Fruit fly (Drosophila melanogaster): ENCODE measurements around the gene AdamTS-B.

The AdamTS-B gene

dm6 chrX:5679079-5679932, 19.1 kb upstream of the AdamTS-B start (continued):
- TF ChIP-seq ara (GFP tag; IDR thresholded peaks at IDR 0.05), result 0 out of 2 replicates have a peak, but pooled peaks have one; percentile 46
- peak; percentile 43 for TF ChIP-seq CG6813 (GFP tag; optimal IDR thresholded peaks at IDR 0.05)
- TF ChIP-seq bowl (GFP tag; IDR thresholded peaks at IDR 0.05), result no peak
- no peak for TF ChIP-seq chinmo (GFP tag; IDR thresholded peaks at IDR 0.05; ENCODE audit: partially characterized antibody)
- no peak for TF ChIP-seq CG12299 (tag; optimal IDR thresholded peaks at IDR 0.05)
- TF ChIP-seq CG4282 (GFP tag; optimal IDR thresholded peaks at IDR 0.05), result no peak
- peak; percentile 38; the same call in 1 of the 2 replicates for TF ChIP-seq HLH3B (GFP tag; IDR thresholded peaks at IDR 0.05)
- TF ChIP-seq CG11696 (GFP tag; IDR thresholded peaks at IDR 0.05), result no peak
- peak; percentile 17 for TF ChIP-seq lilli (GFP tag; optimal IDR thresholded peaks at IDR 0.05)
- no peak for TF ChIP-seq pita (GFP tag; optimal IDR thresholded peaks at IDR 0.05)
- TF ChIP-seq CoRest (tag; optimal IDR thresholded peaks at IDR 0.05), result peak; percentile 31
- TF ChIP-seq CG10147 (GFP tag; optimal IDR thresholded peaks at IDR 0.05), result no peak
- TF ChIP-seq ttk (GFP tag; IDR thresholded peaks at IDR 0.05), result 0 out of 2 replicates have a peak, but pooled peaks have one; percentile 40
- TF ChIP-seq amos (GFP tag; IDR thresholded peaks at IDR 0.05; ENCODE audit: partially characterized antibody), result no peak
- no peak for TF ChIP-seq zen2 (GFP tag; IDR thresholded peaks at IDR 0.05; ENCODE audit: partially characterized antibody)
- peak; percentile 40 for TF ChIP-seq bcd (GFP tag; optimal IDR thresholded peaks at IDR 0.05)
- TF ChIP-seq CG4328 (GFP tag; optimal IDR thresholded peaks at IDR 0.05), result no peak
- no peak for TF ChIP-seq Dek (tag; optimal IDR thresholded peaks at IDR 0.05)
- peak; percentile 16 for TF ChIP-seq Fer3 (tag; optimal IDR thresholded peaks at IDR 0.05)
- peak; percentile 34 for TF ChIP-seq CG10431 (GFP tag; optimal IDR thresholded peaks at IDR 0.05)
- TF ChIP-seq CG8388 (GFP tag; optimal IDR thresholded peaks at IDR 0.05), result peak; percentile 62
- TF ChIP-seq ac (GFP tag; optimal IDR thresholded peaks at IDR 0.05), result no peak
- no peak for TF ChIP-seq CG16813 (GFP tag; IDR thresholded peaks at IDR 0.05; ENCODE audit: partially characterized antibody)
- TF ChIP-seq CG3838 (GFP tag; optimal IDR thresholded peaks at IDR 0.05), result no peak
- TF ChIP-seq Xrp1 (GFP tag; IDR thresholded peaks at IDR 0.05), result peak; percentile 76
- 0 out of 2 replicates have a peak, but pooled peaks have one; percentile 28 for TF ChIP-seq lmd (GFP tag; IDR thresholded peaks at IDR 0.05)
- TF ChIP-seq CG7839 (tag; optimal IDR thresholded peaks at IDR 0.05), result no peak
- no peak for TF ChIP-seq MBD-R2 (GFP tag; IDR thresholded peaks at IDR 0.05)
- no peak for TF ChIP-seq Mrtf (GFP tag; IDR thresholded peaks at IDR 0.05)
- peak; percentile 78 for TF ChIP-seq CG10979 (tag; optimal IDR thresholded peaks at IDR 0.05)
- TF ChIP-seq NC2α (GFP tag; optimal IDR thresholded peaks at IDR 0.05), result no peak
- TF ChIP-seq CG33557 (GFP tag; optimal IDR thresholded peaks at IDR 0.05), result peak; percentile 24
- TF ChIP-seq gcm (GFP tag; optimal IDR thresholded peaks at IDR 0.05), result peak; percentile 3
- no peak for TF ChIP-seq cas (GFP tag; IDR thresholded peaks at IDR 0.05)
- no peak for TF ChIP-seq Hr78 (GFP tag; optimal IDR thresholded peaks at IDR 0.05)
- TF ChIP-seq gro (GFP tag; optimal IDR thresholded peaks at IDR 0.05), result no peak
- TF ChIP-seq CG33213 (GFP tag; optimal IDR thresholded peaks at IDR 0.05), result peak; percentile 17
- no peak for TF ChIP-seq ftz-f1 (GFP tag; optimal IDR thresholded peaks at IDR 0.05)
- no peak for TF ChIP-seq CG12769 (tag; optimal IDR thresholded peaks at IDR 0.05)
- no peak for TF ChIP-seq CG11085 (GFP tag; IDR thresholded peaks at IDR 0.05)
- no peak for TF ChIP-seq CrebB (tag; optimal IDR thresholded peaks at IDR 0.05)
- TF ChIP-seq Antp (GFP tag; optimal IDR thresholded peaks at IDR 0.05), result peak; percentile 51
- TF ChIP-seq dan (GFP tag; IDR thresholded peaks at IDR 0.05), result no peak
- TF ChIP-seq Nf-YC (tag; optimal IDR thresholded peaks at IDR 0.05), result no peak
- TF ChIP-seq CG6689 (GFP tag; IDR thresholded peaks at IDR 0.05), result peak; percentile 48; the same call in 1 of the 2 replicates
- peak; percentile 87 for TF ChIP-seq pfk (GFP tag; optimal IDR thresholded peaks at IDR 0.05)
- TF ChIP-seq schlank (tag; optimal IDR thresholded peaks at IDR 0.05), result no peak
- 0 out of 3 replicates have a peak, but pooled peaks have one; percentile 30 for TF ChIP-seq CG34422 (GFP tag; IDR thresholded peaks at IDR 0.05)
